Fruit fly (Drosophila melanogaster): ENCODE data around the gene sina.

sina gene

dm6 chr3L:16844920-16845573 is 8.5 kb upstream of the sina start, which contains the start of the genes kud and Zcchc7 (continued):
- TF ChIP-seq D19B (GFP tag; optimal IDR thresholded peaks at IDR 0.05) (peak; percentile 23), CG9797 (GFP tag; optimal IDR thresholded peaks at IDR 0.05) (peak; percentile 24), Blimp-1 (GFP tag; optimal IDR thresholded peaks at IDR 0.05) (no peak), CG4328 (GFP tag; optimal IDR thresholded peaks at IDR 0.05) (peak; percentile 73), chif (GFP tag; optimal IDR thresholded peaks at IDR 0.05) (peak in 1 of 2 experiments; percentile 59), CG8388 (GFP tag; optimal IDR thresholded peaks at IDR 0.05) (peak; percentile 21), caup (GFP tag; optimal IDR thresholded peaks at IDR 0.05; ENCODE audit: severe bottlenecking) (no peak), CG16863 (GFP tag; optimal IDR thresholded peaks at IDR 0.05) (peak; percentile 13), CG14965 (GFP tag; optimal IDR thresholded peaks at IDR 0.05; ENCODE audit: borderline replicate concordance) (no peak), CG34376 (GFP tag; optimal IDR thresholded peaks at IDR 0.05) (peak; percentile 77), Med (GFP tag) (peak; percentile 87), Deaf1 (tag; optimal IDR thresholded peaks at IDR 0.05) (no peak), pnt (GFP tag; optimal IDR thresholded peaks at IDR 0.05) (peak; percentile 15), z (GFP tag; IDR thresholded peaks at IDR 0.05) (no peak), CTCF (GFP tag; optimal IDR thresholded peaks at IDR 0.05) (peak; percentile 5), CG13287 (GFP tag; IDR thresholded peaks at IDR 0.05; ENCODE audit: partially characterized antibody) (peak; percentile 39; the same call in 1 of the 2 replicates), psq (GFP tag; optimal IDR thresholded peaks at IDR 0.05) (peak; percentile 3), Dad (GFP tag; optimal IDR thresholded peaks at IDR 0.05) (peak; percentile 58), CG11085 (GFP tag; IDR thresholded peaks at IDR 0.05) (0 out of 2 replicates have a peak, but pooled peaks have one; percentile 8), CG32532 (GFP tag; IDR thresholded peaks at IDR 0.05) (peak; percentile 67), CG18011 (GFP tag; optimal IDR thresholded peaks at IDR 0.05) (peak; percentile 50), pan (optimal IDR thresholded peaks at IDR 0.05) (no peak), pan (GFP tag; optimal IDR thresholded peaks at IDR 0.05 in 1 of 2, IDR thresholded peaks at IDR 0.05 in 1 of 2) (peak in 1 of 2 experiments; percentile 13), CG6175 (GFP tag; IDR thresholded peaks at IDR 0.05) (no peak), Tbp (GFP tag; optimal IDR thresholded peaks at IDR 0.05) (peak; percentile 70), nerfin-1 (tag; optimal IDR thresholded peaks at IDR 0.05) (peak; percentile 56), CG4854 (GFP tag; optimal IDR thresholded peaks at IDR 0.05) (peak; percentile 29), crp (GFP tag; optimal IDR thresholded peaks at IDR 0.05) (peak in 1 of 2 experiments; percentile 6), Aef1 (GFP tag; IDR thresholded peaks at IDR 0.05) (0 out of 3 replicates have a peak, but pooled peaks have one; percentile 26), Nf-YB (GFP tag; optimal IDR thresholded peaks at IDR 0.05) (peak; percentile 42), Pdp1 (GFP tag; optimal IDR thresholded peaks at IDR 0.05) (peak in 1 of 2 experiments; percentile 52), CG13123 (GFP tag; optimal IDR thresholded peaks at IDR 0.05) (peak; percentile 2), Myb (GFP tag; optimal IDR thresholded peaks at IDR 0.05) (peak; percentile 21), NFAT (GFP tag; IDR thresholded peaks at IDR 0.05) (peak; percentile 75), CG1602 (GFP tag; optimal IDR thresholded peaks at IDR 0.05) (peak; percentile 40), Ets65A (GFP tag) (peak; percentile 7), maf-S (GFP tag; optimal IDR thresholded peaks at IDR 0.05) (peak; percentile 36), HmgD (GFP tag; optimal IDR thresholded peaks at IDR 0.05) (no peak), Sry-β (GFP tag; optimal IDR thresholded peaks at IDR 0.05) (peak; percentile 82), mam (GFP tag; optimal IDR thresholded peaks at IDR 0.05) (peak; percentile 64), Asciz (GFP tag; optimal IDR thresholded peaks at IDR 0.05) (peak; percentile 41), BEAF-32 (GFP tag; optimal IDR thresholded peaks at IDR 0.05) (peak; percentile 74), toy (GFP tag; IDR thresholded peaks at IDR 0.05) (no peak), pzg (GFP tag; optimal IDR thresholded peaks at IDR 0.05) (peak; percentile 47), CG14710 (tag; optimal IDR thresholded peaks at IDR 0.05) (peak; percentile 78), twi (tag; optimal IDR thresholded peaks at IDR 0.05) (peak; percentile 48), CG10979 (tag; optimal IDR thresholded peaks at IDR 0.05) (peak; percentile 20), CG3407 (GFP tag; optimal IDR thresholded peaks at IDR 0.05) (no peak), MESR4 (GFP tag; optimal IDR thresholded peaks at IDR 0.05) (peak; percentile 93)
